Worm (Caenorhabditis elegans) whole organism, late embryonic: ENCODE data around the gene F26D2.3.

Experiments
- T23F11.4 ChIP-seq: fragments of 200-800 bp; sonication (Bioruptor generic); optimal IDR thresholded peaks from 2 replicates; lab custom pipeline; 2018; ENCODE audit warnings: mild to moderate bottlenecking, missing genetic modification characterization, missing compliant biosample characterization
- ama-1 ChIP-seq: fragments of 150-350 bp; optimal IDR thresholded peaks from 2 replicates; lab custom pipeline; 2014
- ceh-14 ChIP-seq: sonication (generic microtip); optimal IDR thresholded peaks from 2 replicates; lab custom pipeline; 2016; ENCODE audit warnings: missing genotype, missing genetic modification characterization, missing compliant biosample characterization
- ceh-2 ChIP-seq: sonication (generic microtip); optimal IDR thresholded peaks from 2 replicates; lab custom pipeline; 2016; ENCODE audit warnings: missing genotype, missing genetic modification characterization, missing compliant biosample characterization
- ceh-22 ChIP-seq: sonication (generic microtip); optimal IDR thresholded peaks from 2 replicates; lab custom pipeline; 2017; ENCODE audit warnings: missing biosample characterization, missing genetic modification characterization
- dmd-4 ChIP-seq: sonication (generic microtip); optimal IDR thresholded peaks from 2 replicates; lab custom pipeline; 2016; ENCODE audit warnings: borderline replicate concordance, missing genetic modification characterization, missing compliant biosample characterization
- elt-4 ChIP-seq: sonication (generic microtip); optimal IDR thresholded peaks from 2 replicates; lab custom pipeline; 2016; ENCODE audit warnings: missing genetic modification characterization, missing compliant biosample characterization
- ets-4 ChIP-seq: sonication (generic microtip); optimal IDR thresholded peaks from 2 replicates; lab custom pipeline; 2016; ENCODE audit warnings: missing genetic modification characterization, missing compliant biosample characterization
- fax-1 ChIP-seq: sonication (generic microtip); optimal IDR thresholded peaks from 2 replicates; lab custom pipeline; 2016; ENCODE audit warnings: missing genotype, missing genetic modification characterization, missing compliant biosample characterization
- pha-4 ChIP-seq: fragments of 150-350 bp; optimal IDR thresholded peaks from 2 replicates; lab custom pipeline; 2018; ENCODE audit warnings: missing biosample characterization, missing genetic modification reagents, missing genetic modification characterization
- syd-9 ChIP-seq: sonication (generic microtip); optimal IDR thresholded peaks from 2 replicates; lab custom pipeline; 2016; ENCODE audit warnings: mild to moderate bottlenecking, missing genetic modification characterization, moderate library complexity, missing compliant biosample characterization

DNA sequence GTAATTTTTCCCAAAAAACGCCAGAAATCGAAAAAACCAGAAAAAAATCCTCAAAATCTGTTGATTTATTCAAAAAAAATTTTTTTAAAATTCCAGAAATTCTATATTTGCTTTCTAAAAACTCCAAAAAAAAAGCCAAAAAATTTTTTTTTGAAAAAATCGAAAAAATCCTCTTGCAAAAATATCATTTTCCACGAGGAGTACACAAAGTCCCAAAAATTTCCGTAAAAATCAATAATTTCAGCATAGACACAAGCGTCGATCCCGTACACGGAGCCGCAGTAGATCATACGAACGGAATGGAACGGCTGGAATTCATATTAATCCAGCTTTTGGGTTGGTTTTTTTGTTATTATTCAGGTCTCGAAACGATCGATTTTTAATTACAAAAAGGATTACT, 39.6 kb upstream of the F26D2.3 start:
- TF ChIP-seq syd-9 (no peak), ama-1 (lab: Kevin White, UChicago) (no peak), ceh-2 (tag; lab: Kevin White, UChicago) (no peak), pha-4 (no peak), ceh-22 (tag; lab: Kevin White, UChicago) (no peak), elt-4 (tag; lab: Kevin White, UChicago) (no peak), ets-4 (tag; lab: Kevin White, UChicago) (no peak), T23F11.4 (GFP tag; lab: Kevin White, UChicago) (no peak), fax-1 (tag; lab: Kevin White, UChicago) (no peak), ceh-14 (tag; lab: Kevin White, UChicago) (no peak), dmd-4 (tag; lab: Kevin White, UChicago) (no peak)
